Worm (Caenorhabditis elegans): ENCODE data around the gene F32D8.3.

The F32D8.3 gene

ce11 chrV:10874938-10875599, 11.6 kb upstream of the F32D8.3 start (continued):
- TF ChIP-seq tag-97 (GFP tag; IDR thresholded peaks at IDR 0.05) (no peak), nhr-11 (tag; optimal IDR thresholded peaks at IDR 0.05) (no peak), daf-16 (GFP tag; optimal IDR thresholded peaks at IDR 0.05) (no peak), daf-16 (tag; optimal IDR thresholded peaks at IDR 0.05) (no peak), nhr-6 (tag; optimal IDR thresholded peaks at IDR 0.05) (no peak), lin-39 (tag; optimal IDR thresholded peaks at IDR 0.05) (no peak), ctbp-1 (GFP tag; IDR thresholded peaks at IDR 0.05) (peak; percentile 68; the same call in 1 of the 2 replicates), zfp-3 (GFP tag; conservative IDR thresholded peaks at IDR 0.05) (no peak), nhr-237 (tag; optimal IDR thresholded peaks at IDR 0.05) (no peak), ztf-7 (tag; optimal IDR thresholded peaks at IDR 0.05) (no peak), dpl-1 (GFP tag; optimal IDR thresholded peaks at IDR 0.05) (no peak), gei-8 (GFP tag; optimal IDR thresholded peaks at IDR 0.05) (no peak), spr-1 (tag; optimal IDR thresholded peaks at IDR 0.05) (no peak), lin-13 (GFP tag; optimal IDR thresholded peaks at IDR 0.05) (no peak), pqm-1 (tag; optimal IDR thresholded peaks at IDR 0.05) (no peak), nhr-42 (GFP tag; IDR thresholded peaks at IDR 0.05) (no peak), nhr-102 (tag; optimal IDR thresholded peaks at IDR 0.05) (no peak), fos-1 (tag; optimal IDR thresholded peaks at IDR 0.05) (no peak), vab-7 (GFP tag; IDR thresholded peaks at IDR 0.05) (no peak), nhr-41 (GFP tag; IDR thresholded peaks at IDR 0.05) (no peak), lsy-2 (tag; optimal IDR thresholded peaks at IDR 0.05) (peak in 1 of 2 experiments; percentile 44), F37D6.2 (tag; optimal IDR thresholded peaks at IDR 0.05) (no peak), snpc-1.2 (GFP tag; IDR thresholded peaks at IDR 0.05) (no peak), hif-1 (tag; optimal IDR thresholded peaks at IDR 0.05) (peak in 1 of 2 experiments; percentile 24), set-16 (GFP tag; IDR thresholded peaks at IDR 0.05) (no peak), egl-43 (GFP tag; IDR thresholded peaks at IDR 0.05) (no peak), lin-29 (GFP tag; IDR thresholded peaks at IDR 0.05) (no peak), daf-12 (tag; optimal IDR thresholded peaks at IDR 0.05) (no peak), mep-1 (tag; optimal IDR thresholded peaks at IDR 0.05) (no peak)

ce11 chrV:10876512-10876911, 10.1 kb upstream of the F32D8.3 start:
- TF ChIP-seq lin-15B (tag; optimal IDR thresholded peaks at IDR 0.05) (no peak), D1046.2 (GFP tag; IDR thresholded peaks at IDR 0.05) (no peak), hlh-11 (tag; optimal IDR thresholded peaks at IDR 0.05) (peak; percentile 12), lsy-2 (tag; optimal IDR thresholded peaks at IDR 0.05) (peak in 1 of 2 experiments; percentile 51), lin-38 (GFP tag; IDR thresholded peaks at IDR 0.05) (no peak), aha-1 (tag) (peak; percentile 97), unc-62 (GFP tag; optimal IDR thresholded peaks at IDR 0.05 in 1 of 2) (peak in 1 of 2 experiments; percentile 14), unc-62 (tag; optimal IDR thresholded peaks at IDR 0.05) (no peak), mdl-1 (tag; optimal IDR thresholded peaks at IDR 0.05) (peak in 1 of 2 experiments; percentile 4), hif-1 (tag; optimal IDR thresholded peaks at IDR 0.05) (peak in 1 of 2 experiments; percentile 85), nhr-28 (tag; optimal IDR thresholded peaks at IDR 0.05) (peak; percentile 12)

ce11 chrV:10877808-10878600, 8.6 kb upstream of the F32D8.3 start:
- no peak for TF ChIP-seq nhr-41 (GFP tag; IDR thresholded peaks at IDR 0.05)
- peak; percentile 79 for TF ChIP-seq php-3 (GFP tag; IDR thresholded peaks at IDR 0.05)
- no peak for TF ChIP-seq R02D3.7 (tag; optimal IDR thresholded peaks at IDR 0.05)
- peak; percentile 85 for TF ChIP-seq nhr-28 (tag; optimal IDR thresholded peaks at IDR 0.05)
- no peak for TF ChIP-seq nhr-11 (tag; optimal IDR thresholded peaks at IDR 0.05)
- peak; percentile 84 for TF ChIP-seq hlh-11 (tag; optimal IDR thresholded peaks at IDR 0.05)
- TF ChIP-seq nhr-77 (tag; optimal IDR thresholded peaks at IDR 0.05), result peak; percentile 53
- TF ChIP-seq egl-27 (tag; optimal IDR thresholded peaks at IDR 0.05), result no peak
- TF ChIP-seq hlh-30 (tag; optimal IDR thresholded peaks at IDR 0.05; ENCODE audit: insufficient read depth), result no peak
- TF ChIP-seq daf-16 (GFP tag; optimal IDR thresholded peaks at IDR 0.05), result no peak
- TF ChIP-seq daf-16 (tag; optimal IDR thresholded peaks at IDR 0.05), result peak; percentile 97
- TF ChIP-seq lin-13 (GFP tag; optimal IDR thresholded peaks at IDR 0.05), result no peak
- peak; percentile 45 for TF ChIP-seq dve-1 (tag; optimal IDR thresholded peaks at IDR 0.05; ENCODE audit: insufficient read depth)
- 0 out of 2 replicates have a peak, but pooled peaks have one; percentile 29 for TF ChIP-seq lin-1 (GFP tag; IDR thresholded peaks at IDR 0.05)
- peak; percentile 64 for TF ChIP-seq nhr-48 (tag; optimal IDR thresholded peaks at IDR 0.05)
- TF ChIP-seq ztf-7 (tag; optimal IDR thresholded peaks at IDR 0.05), result no peak
- TF ChIP-seq nhr-6 (tag; optimal IDR thresholded peaks at IDR 0.05), result no peak
- TF ChIP-seq pqm-1 (tag; optimal IDR thresholded peaks at IDR 0.05), result peak; percentile 79
